Worm (Caenorhabditis elegans): Measurements from ENCODE around the gene sri-72.

The sri-72 gene

DNA sequence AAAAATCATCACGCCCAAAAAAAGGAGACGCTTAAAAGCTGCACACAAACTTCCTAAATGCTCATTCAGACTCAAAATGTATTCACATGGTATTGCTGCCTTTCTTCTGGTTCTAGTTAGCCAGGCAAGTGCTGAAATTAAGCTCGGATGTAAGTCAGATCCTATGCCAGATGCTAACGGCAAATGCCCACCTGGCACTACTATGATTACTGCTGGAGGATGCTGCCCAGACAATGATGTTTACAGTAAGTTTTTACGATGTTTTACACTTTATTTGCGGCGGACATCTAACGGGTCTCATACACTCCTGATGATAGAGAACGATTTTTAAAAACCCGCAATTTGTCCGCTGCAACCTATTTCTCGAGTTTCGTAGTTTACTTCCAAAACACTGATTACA, 31.4 kb downstream of the sri-72 start, which contains the start of gene C14C6.5:
Gene C14C6.5, plus strand, starts transcription at position 58 of the 400 bp plus-strand sequence.
- no peak for TF ChIP-seq ceh-13 (GFP tag; optimal IDR thresholded peaks at IDR 0.05)
- no peak for TF ChIP-seq tra-4 (tag; optimal IDR thresholded peaks at IDR 0.05)
- no peak for TF ChIP-seq tbx-11 (GFP tag; IDR thresholded peaks at IDR 0.05)
- no peak for TF ChIP-seq ama-1 (optimal IDR thresholded peaks at IDR 0.05)
- TF ChIP-seq F13C5.2 (tag; optimal IDR thresholded peaks at IDR 0.05): no peak
- no peak for TF ChIP-seq tbx-37 (GFP tag; conservative IDR thresholded peaks at IDR 0.05)
- no peak for TF ChIP-seq hmbx-1 (tag; optimal IDR thresholded peaks at IDR 0.05)
- TF ChIP-seq ets-7 (tag; optimal IDR thresholded peaks at IDR 0.05): no peak
- no peak for TF ChIP-seq ceh-36 (tag; optimal IDR thresholded peaks at IDR 0.05)
- no peak for TF ChIP-seq scrt-1 (GFP tag; IDR thresholded peaks at IDR 0.05)
- no peak for TF ChIP-seq B0310.2 (tag; optimal IDR thresholded peaks at IDR 0.05)
- no peak for TF ChIP-seq pes-1 (GFP tag; IDR thresholded peaks at IDR 0.05)
- TF ChIP-seq aly-1 (tag; optimal IDR thresholded peaks at IDR 0.05): no peak
- TF ChIP-seq sea-1 (GFP tag; conservative IDR thresholded peaks at IDR 0.05): no peak
- no peak for TF ChIP-seq hmg-4 (GFP tag; optimal IDR thresholded peaks at IDR 0.05)
- TF ChIP-seq flt-1 (GFP tag; IDR thresholded peaks at IDR 0.05): no peak
- no peak for TF ChIP-seq hnd-1 (tag; optimal IDR thresholded peaks at IDR 0.05)

DNA sequence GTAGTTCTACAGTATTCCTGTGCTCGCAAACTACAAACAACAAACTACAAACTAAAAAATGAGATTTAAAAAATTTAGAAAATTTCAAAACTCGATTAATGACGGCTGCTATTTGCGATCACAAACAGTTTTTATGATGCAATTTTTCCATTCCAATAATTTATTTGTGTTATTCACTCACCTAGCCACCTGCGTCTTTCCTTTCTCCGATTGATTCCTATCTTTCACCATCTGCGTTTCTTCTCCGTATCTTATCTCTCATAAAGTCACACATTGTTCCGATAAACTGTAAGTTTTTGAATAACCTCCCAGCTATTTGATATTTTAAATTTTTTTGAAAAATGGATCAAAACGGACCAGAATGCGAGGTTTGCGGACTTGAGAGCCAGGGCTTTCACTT, 33.8 kb downstream of the sri-72 start, which contains the start of gene nhr-132:
Gene nhr-132, plus strand, starts transcription at position 271 of the 400 bp plus-strand sequence.
- no peak for TF ChIP-seq aly-1 (tag; optimal IDR thresholded peaks at IDR 0.05)

DNA sequence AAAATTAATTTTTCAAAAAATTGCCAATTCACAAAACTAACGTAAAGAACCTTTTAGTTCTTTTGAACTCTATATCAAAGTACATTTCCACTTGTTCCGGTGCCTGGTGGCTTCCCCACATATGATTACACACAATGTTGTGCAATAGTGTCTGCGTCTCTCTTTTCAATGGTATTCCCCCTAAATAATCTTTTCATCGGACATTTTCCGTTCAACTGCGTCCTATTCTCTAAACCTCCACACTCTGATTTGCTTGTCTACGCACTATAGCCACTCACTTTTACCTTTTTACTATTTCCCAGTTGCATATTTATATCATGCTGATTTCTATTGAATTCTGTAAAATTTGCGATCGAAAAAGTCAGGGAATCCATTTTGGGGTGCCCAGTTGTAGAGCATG, 36.0 kb downstream of the sri-72 start, which contains the start of gene nhr-58:
Gene nhr-58, plus strand, starts transcription at position 214 of the 400 bp plus-strand sequence.
- TF ChIP-seq F13C5.2 (tag; optimal IDR thresholded peaks at IDR 0.05) (no peak), hmbx-1 (tag; optimal IDR thresholded peaks at IDR 0.05) (no peak), sea-1 (GFP tag; conservative IDR thresholded peaks at IDR 0.05) (no peak), B0310.2 (tag; optimal IDR thresholded peaks at IDR 0.05) (no peak), hmg-4 (GFP tag; optimal IDR thresholded peaks at IDR 0.05) (no peak), flt-1 (GFP tag; IDR thresholded peaks at IDR 0.05) (no peak), ceh-36 (tag; optimal IDR thresholded peaks at IDR 0.05) (no peak), ceh-13 (GFP tag; optimal IDR thresholded peaks at IDR 0.05) (no peak), scrt-1 (GFP tag; IDR thresholded peaks at IDR 0.05) (no peak), ama-1 (optimal IDR thresholded peaks at IDR 0.05) (no peak), hnd-1 (tag; optimal IDR thresholded peaks at IDR 0.05) (no peak), tra-4 (tag; optimal IDR thresholded peaks at IDR 0.05) (no peak)

DNA sequence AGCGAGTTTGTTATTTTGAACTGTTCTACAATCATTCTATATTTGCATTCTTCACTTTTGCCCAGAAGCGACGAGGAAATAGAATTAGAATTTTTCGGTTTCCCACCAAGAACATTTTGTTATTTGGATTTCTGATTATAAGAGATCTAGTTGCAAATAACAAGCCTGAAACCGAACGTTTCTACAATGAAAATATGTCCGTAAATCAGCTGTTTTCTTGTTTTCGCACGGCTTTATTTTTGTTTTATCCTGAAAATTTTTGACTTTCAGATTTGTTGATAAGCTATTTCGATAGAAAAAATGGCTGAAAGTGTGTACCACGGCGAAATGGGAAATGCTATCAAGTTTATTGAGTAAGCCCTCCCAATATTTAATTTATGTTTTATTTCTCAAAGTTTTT, 40.4 kb downstream of the sri-72 start, which contains the start of gene srw-108:
Gene srw-108, plus strand, starts transcription at position 301 of the 400 bp plus-strand sequence.
- TF ChIP-seq ets-7 (tag; optimal IDR thresholded peaks at IDR 0.05): no peak
- TF ChIP-seq ceh-36 (tag; optimal IDR thresholded peaks at IDR 0.05): no peak
- no peak for TF ChIP-seq ceh-13 (GFP tag; optimal IDR thresholded peaks at IDR 0.05)
- TF ChIP-seq sea-1 (GFP tag; conservative IDR thresholded peaks at IDR 0.05): no peak
- no peak for TF ChIP-seq aly-1 (tag; optimal IDR thresholded peaks at IDR 0.05)
- TF ChIP-seq flt-1 (GFP tag; IDR thresholded peaks at IDR 0.05): no peak

DNA sequence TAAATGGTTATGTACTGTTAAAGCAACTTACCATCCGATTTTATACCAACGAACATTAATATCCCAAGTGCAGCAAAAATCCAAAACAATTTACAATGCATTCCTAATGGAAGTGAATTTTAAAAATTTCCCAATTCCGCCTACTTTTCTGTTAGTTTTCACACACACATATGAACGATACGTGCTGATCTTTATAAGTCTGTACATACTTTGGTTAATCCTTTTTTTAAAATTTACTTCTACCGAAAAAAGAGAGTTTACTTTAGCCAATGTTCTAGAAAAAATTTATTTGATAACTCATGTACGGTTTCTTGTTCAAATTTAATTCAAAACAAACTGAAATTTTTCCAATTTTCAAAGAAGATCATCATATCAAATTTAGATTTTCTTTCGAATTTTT, 43.0 kb downstream of the sri-72 start, which contains the start of gene R11G11.16:
Gene R11G11.16, minus strand, starts transcription at position 101 of the 400 bp plus-strand sequence.
- no peak for TF ChIP-seq ceh-36 (tag; optimal IDR thresholded peaks at IDR 0.05)

DNA sequence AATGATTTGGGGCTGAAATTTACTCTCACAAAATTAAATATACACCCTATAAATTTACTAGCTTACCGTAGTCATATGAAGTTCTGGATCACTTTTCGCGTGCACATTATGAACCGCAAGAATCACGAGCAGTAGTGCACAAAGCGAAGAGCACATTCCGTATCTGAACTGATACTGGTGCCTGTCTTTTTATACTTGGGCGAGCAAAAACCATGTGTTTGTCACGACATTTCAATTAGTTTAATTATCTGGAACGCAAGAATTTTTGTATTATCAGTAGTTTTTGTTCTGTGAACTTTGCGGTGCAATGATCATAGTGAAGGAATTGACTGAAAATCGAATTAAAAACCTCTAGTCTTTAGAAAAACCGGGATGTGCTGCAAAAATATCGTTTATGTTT, 43.9 kb downstream of the sri-72 start, which contains the start of gene lipl-3:
Gene lipl-3, minus strand, starts transcription at position 161 of the 400 bp plus-strand sequence.
- TF ChIP-seq flt-1 (GFP tag; IDR thresholded peaks at IDR 0.05): no peak
- no peak for TF ChIP-seq pes-1 (GFP tag; IDR thresholded peaks at IDR 0.05)
- no peak for TF ChIP-seq tra-4 (tag; optimal IDR thresholded peaks at IDR 0.05)
- TF ChIP-seq ets-7 (tag; optimal IDR thresholded peaks at IDR 0.05): no peak
- TF ChIP-seq scrt-1 (GFP tag; IDR thresholded peaks at IDR 0.05): no peak
- no peak for TF ChIP-seq aly-1 (tag; optimal IDR thresholded peaks at IDR 0.05)
- no peak for TF ChIP-seq tbx-37 (GFP tag; conservative IDR thresholded peaks at IDR 0.05)
- no peak for TF ChIP-seq F13C5.2 (tag; optimal IDR thresholded peaks at IDR 0.05)
- no peak for TF ChIP-seq hnd-1 (tag; optimal IDR thresholded peaks at IDR 0.05)
- no peak for TF ChIP-seq tbx-11 (GFP tag; IDR thresholded peaks at IDR 0.05)
- TF ChIP-seq ceh-36 (tag; optimal IDR thresholded peaks at IDR 0.05): no peak
- TF ChIP-seq hmbx-1 (tag; optimal IDR thresholded peaks at IDR 0.05): no peak
- TF ChIP-seq ama-1 (optimal IDR thresholded peaks at IDR 0.05): no peak
- no peak for TF ChIP-seq B0310.2 (tag; optimal IDR thresholded peaks at IDR 0.05)
- TF ChIP-seq sea-1 (GFP tag; conservative IDR thresholded peaks at IDR 0.05): no peak
- TF ChIP-seq hmg-4 (GFP tag; optimal IDR thresholded peaks at IDR 0.05): no peak
- TF ChIP-seq ceh-13 (GFP tag; optimal IDR thresholded peaks at IDR 0.05): no peak

DNA sequence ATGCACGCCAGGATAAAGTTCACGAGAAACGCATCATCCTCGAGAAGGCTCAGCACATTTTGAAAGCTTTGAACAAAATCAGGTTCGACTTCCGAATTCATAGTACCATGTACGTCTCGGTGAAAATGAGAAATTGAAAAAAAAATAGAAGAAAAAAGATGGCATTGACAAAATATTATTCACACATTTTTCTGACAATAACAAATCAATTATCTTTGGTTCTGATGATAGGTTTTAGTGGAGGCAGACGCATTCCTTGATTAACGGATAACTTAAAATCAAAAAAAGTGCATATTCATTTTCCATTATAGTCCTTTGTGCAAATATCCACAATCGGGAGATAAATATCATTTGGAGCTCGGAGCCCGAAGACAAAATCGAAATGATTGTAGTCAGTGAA, 46.5 kb downstream of the sri-72 start, which contains the start of gene srw-107:
Gene srw-107, minus strand, starts transcription at position 101 of the 400 bp plus-strand sequence.
- TF ChIP-seq ama-1 (optimal IDR thresholded peaks at IDR 0.05) (no peak), hmbx-1 (tag; optimal IDR thresholded peaks at IDR 0.05) (no peak), tbx-11 (GFP tag; IDR thresholded peaks at IDR 0.05) (no peak), hmg-4 (GFP tag; optimal IDR thresholded peaks at IDR 0.05) (no peak), F13C5.2 (tag; optimal IDR thresholded peaks at IDR 0.05) (no peak), ets-7 (tag; optimal IDR thresholded peaks at IDR 0.05) (no peak), flt-1 (GFP tag; IDR thresholded peaks at IDR 0.05) (no peak)

DNA sequence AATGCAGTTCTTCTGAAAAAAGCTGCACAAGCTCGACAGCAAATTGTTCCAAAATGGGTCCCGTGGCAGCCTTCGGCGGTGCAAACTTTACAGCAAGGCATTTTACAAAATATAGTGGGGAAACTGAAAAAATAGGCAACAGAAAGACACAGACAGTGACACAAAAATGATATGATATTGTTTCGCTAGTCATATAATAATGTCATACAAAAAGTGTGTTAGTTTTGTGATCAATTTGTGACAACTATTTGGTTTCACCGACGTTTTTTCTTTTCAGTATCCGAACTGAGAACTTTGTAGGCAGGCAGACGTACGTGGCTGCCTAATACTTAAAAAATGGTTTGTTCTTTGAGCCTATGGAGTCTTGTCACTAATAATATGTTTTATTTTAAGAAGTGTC, 48.6 kb downstream of the sri-72 start, which contains the start of gene nhr-210:
Gene nhr-210, minus strand, starts transcription at position 101 of the 400 bp plus-strand sequence.
- TF ChIP-seq ama-1 (optimal IDR thresholded peaks at IDR 0.05) (no peak), sea-1 (GFP tag; conservative IDR thresholded peaks at IDR 0.05) (no peak), flt-1 (GFP tag; IDR thresholded peaks at IDR 0.05) (no peak), scrt-1 (GFP tag; IDR thresholded peaks at IDR 0.05) (no peak), hmg-4 (GFP tag; optimal IDR thresholded peaks at IDR 0.05) (no peak), F13C5.2 (tag; optimal IDR thresholded peaks at IDR 0.05) (no peak), pes-1 (GFP tag; IDR thresholded peaks at IDR 0.05) (no peak), B0310.2 (tag; optimal IDR thresholded peaks at IDR 0.05) (no peak), ets-7 (tag; optimal IDR thresholded peaks at IDR 0.05) (no peak)

Measured in whole organism, early embryonic.